In genomic region chr3L:16709673-16710257, dm6 we compare ENCODE assay signal across 5 fruit fly cellular contexts.
TF ChIP-seq lines count a peak whose summit lies in the region.

No protein-coding gene starts in this region.

- no peak for TF ChIP-seq CTCF in whole organism, embryonic (GFP tag; optimal IDR thresholded peaks at IDR 0.05; lab: Kevin White, UChicago)

TF ChIP-seq in whole organism, adult, 20 proteins besides CTCF, POLR2A, EP300 and RAD21:
- TF ChIP-seq CG5204 (GFP tag; optimal IDR thresholded peaks at IDR 0.05; lab: Kevin White, UChicago) (no peak), Mnt (GFP tag; optimal IDR thresholded peaks at IDR 0.05; lab: Kevin White, UChicago) (no peak), cnc (optimal IDR thresholded peaks at IDR 0.05; lab: Kevin White, UChicago) (no peak), CG1620 (GFP tag; optimal IDR thresholded peaks at IDR 0.05; lab: Kevin White, UChicago) (no peak), kay (GFP tag; lab: Kevin White, UChicago; ENCODE audit: borderline replicate concordance) (peak; percentile 92), ovo (GFP tag; optimal IDR thresholded peaks at IDR 0.05; lab: Kevin White, UChicago) (no peak), CG7101 (tag; optimal IDR thresholded peaks at IDR 0.05; lab: Kevin White, UChicago) (no peak), cic (GFP tag; optimal IDR thresholded peaks at IDR 0.05; lab: Kevin White, UChicago) (no peak), CG12768 (GFP tag; optimal IDR thresholded peaks at IDR 0.05; lab: Kevin White, UChicago) (no peak), CG14711 (tag; optimal IDR thresholded peaks at IDR 0.05; lab: Kevin White, UChicago) (peak; percentile 5), Clk (GFP tag; optimal IDR thresholded peaks at IDR 0.05; lab: Kevin White, UChicago) (no peak), CG7045 (GFP tag; optimal IDR thresholded peaks at IDR 0.05; lab: Kevin White, UChicago) (no peak), CG11617 (GFP tag; optimal IDR thresholded peaks at IDR 0.05; lab: Kevin White, UChicago) (no peak)

TF ChIP-seq in whole organism, embryonic, 481 proteins besides CTCF, POLR2A, EP300 and RAD21 (continues in another document):
- no peak for TF ChIP-seq Med (GFP tag; lab: Kevin White, UChicago)
- TF ChIP-seq CG4360 (GFP tag; IDR thresholded peaks at IDR 0.05; lab: Robert Waterston, UW): peak; percentile 50; the same call in 1 of the 2 replicates
- TF ChIP-seq Doc3 (GFP tag; IDR thresholded peaks at IDR 0.05; lab: Robert Waterston, UW; ENCODE audit: partially characterized antibody): 0 out of 3 replicates have a peak, but pooled peaks have one; percentile 11
- TF ChIP-seq Gug (GFP tag; IDR thresholded peaks at IDR 0.05; lab: Robert Waterston, UW): no peak
- TF ChIP-seq CG18619 (GFP tag; optimal IDR thresholded peaks at IDR 0.05; lab: Kevin White, UChicago): no peak
- no peak for TF ChIP-seq luna (GFP tag; optimal IDR thresholded peaks at IDR 0.05; lab: Kevin White, UChicago)
- TF ChIP-seq CG11247 (GFP tag; IDR thresholded peaks at IDR 0.05; lab: Robert Waterston, UW): no peak
- TF ChIP-seq CG12391 (tag; optimal IDR thresholded peaks at IDR 0.05; lab: Kevin White, UChicago): no peak
- TF ChIP-seq CG33557 (GFP tag; optimal IDR thresholded peaks at IDR 0.05; lab: Kevin White, UChicago): no peak
- no peak for TF ChIP-seq crc (GFP tag; optimal IDR thresholded peaks at IDR 0.05; lab: Kevin White, UChicago)
- TF ChIP-seq Side (GFP tag; optimal IDR thresholded peaks at IDR 0.05; lab: Kevin White, UChicago): no peak
- peak; percentile 7 for TF ChIP-seq gem (tag; optimal IDR thresholded peaks at IDR 0.05; lab: Kevin White, UChicago)
- TF ChIP-seq ham (GFP tag; IDR thresholded peaks at IDR 0.05; lab: Robert Waterston, UW): no peak
- TF ChIP-seq slbo (GFP tag; IDR thresholded peaks at IDR 0.05; lab: Robert Waterston, UW): peak; percentile 28; the same call in 1 of the 2 replicates
- TF ChIP-seq Oli (tag; optimal IDR thresholded peaks at IDR 0.05; lab: Kevin White, UChicago): no peak
- no peak for TF ChIP-seq dan (GFP tag; IDR thresholded peaks at IDR 0.05; lab: Robert Waterston, UW)
- TF ChIP-seq mirr (GFP tag; optimal IDR thresholded peaks at IDR 0.05; lab: Kevin White, UChicago): no peak
- TF ChIP-seq CG16815 (GFP tag; optimal IDR thresholded peaks at IDR 0.05; lab: Kevin White, UChicago): no peak
- no peak for TF ChIP-seq fd102C (GFP tag; optimal IDR thresholded peaks at IDR 0.05; lab: Kevin White, UChicago)
- TF ChIP-seq zen (tag; optimal IDR thresholded peaks at IDR 0.05; lab: Kevin White, UChicago): no peak
- TF ChIP-seq esg (GFP tag; conservative IDR thresholded peaks at IDR 0.05; lab: Robert Waterston, UW): no peak

TF ChIP-seq in whole organism, prepupa, 60 proteins besides CTCF, POLR2A, EP300 and RAD21 (continues in another document):
- TF ChIP-seq OdsH (GFP tag; optimal IDR thresholded peaks at IDR 0.05; lab: Kevin White, UChicago) (no peak), Eip78C (GFP tag; lab: Kevin White, UChicago) (peak; percentile 83), acj6 (GFP tag; optimal IDR thresholded peaks at IDR 0.05; lab: Kevin White, UChicago) (peak; percentile 13), fd85E (GFP tag; optimal IDR thresholded peaks at IDR 0.05; lab: Kevin White, UChicago) (no peak), Eip93F (GFP tag; optimal IDR thresholded peaks at IDR 0.05; lab: Kevin White, UChicago) (peak; percentile 1), CG6808 (GFP tag; optimal IDR thresholded peaks at IDR 0.05; lab: Kevin White, UChicago) (no peak), Sox15 (GFP tag; optimal IDR thresholded peaks at IDR 0.05; lab: Kevin White, UChicago) (no peak), Lpt (GFP tag; optimal IDR thresholded peaks at IDR 0.05; lab: Kevin White, UChicago) (no peak), Sox102F (GFP tag; optimal IDR thresholded peaks at IDR 0.05; lab: Kevin White, UChicago) (no peak), CG6854 (GFP tag; optimal IDR thresholded peaks at IDR 0.05; lab: Kevin White, UChicago) (peak; percentile 82), dac (GFP tag; optimal IDR thresholded peaks at IDR 0.05; lab: Kevin White, UChicago) (no peak), pdm3 (GFP tag; optimal IDR thresholded peaks at IDR 0.05; lab: Kevin White, UChicago) (no peak), CG8119 (GFP tag; IDR thresholded peaks at IDR 0.05; lab: Robert Waterston, UW) (peak; percentile 25; the same call in 2 of the 3 replicates), CG10669 (GFP tag; optimal IDR thresholded peaks at IDR 0.05; lab: Kevin White, UChicago) (no peak), CG8319 (GFP tag; optimal IDR thresholded peaks at IDR 0.05; lab: Kevin White, UChicago) (no peak), vri (GFP tag; optimal IDR thresholded peaks at IDR 0.05; lab: Kevin White, UChicago) (no peak), Met (GFP tag; optimal IDR thresholded peaks at IDR 0.05; lab: Kevin White, UChicago) (no peak), CG7368 (GFP tag; optimal IDR thresholded peaks at IDR 0.05; lab: Kevin White, UChicago) (no peak), CG4318 (GFP tag; optimal IDR thresholded peaks at IDR 0.05; lab: Kevin White, UChicago) (no peak), CG8632 (GFP tag; optimal IDR thresholded peaks at IDR 0.05; lab: Kevin White, UChicago) (peak; percentile 18), CG3919 (GFP tag; optimal IDR thresholded peaks at IDR 0.05; lab: Kevin White, UChicago) (no peak), CG11902 (GFP tag; optimal IDR thresholded peaks at IDR 0.05; lab: Kevin White, UChicago) (no peak)

TF ChIP-seq in whole organism, pupa, 21 proteins besides CTCF, POLR2A, EP300 and RAD21:
- TF ChIP-seq CG13204 (GFP tag; optimal IDR thresholded peaks at IDR 0.05; lab: Kevin White, UChicago): no peak
- TF ChIP-seq Pif1A (GFP tag; optimal IDR thresholded peaks at IDR 0.05; lab: Kevin White, UChicago): no peak
- no peak for TF ChIP-seq CG8159 (tag; optimal IDR thresholded peaks at IDR 0.05; lab: Kevin White, UChicago)
- TF ChIP-seq Snoo (tag; optimal IDR thresholded peaks at IDR 0.05; lab: Kevin White, UChicago): no peak
- TF ChIP-seq Pif1B (GFP tag; optimal IDR thresholded peaks at IDR 0.05; lab: Kevin White, UChicago): peak; percentile 24
- peak; percentile 71 for TF ChIP-seq EcR (GFP tag; optimal IDR thresholded peaks at IDR 0.05; lab: Kevin White, UChicago)
- no peak for TF ChIP-seq CG17806 (tag; optimal IDR thresholded peaks at IDR 0.05; lab: Kevin White, UChicago)
- peak; percentile 4; the same call in 1 of the 2 replicates for TF ChIP-seq Ets98B (GFP tag; IDR thresholded peaks at IDR 0.05; lab: Robert Waterston, UW)
- TF ChIP-seq rn (GFP tag; IDR thresholded peaks at IDR 0.05; lab: Robert Waterston, UW): 0 out of 2 replicates have a peak, but pooled peaks have one; percentile 12

TF ChIP-seq in whole organism, wandering third instar larva, 38 proteins besides CTCF, POLR2A, EP300 and RAD21:
- TF ChIP-seq usp (GFP tag; optimal IDR thresholded peaks at IDR 0.05; lab: Kevin White, UChicago) (no peak), lola (GFP tag; optimal IDR thresholded peaks at IDR 0.05; lab: Kevin White, UChicago) (no peak), jim (GFP tag; optimal IDR thresholded peaks at IDR 0.05; lab: Kevin White, UChicago) (peak; percentile 40), Myc (optimal IDR thresholded peaks at IDR 0.05; lab: Kevin White, UChicago) (no peak), dl (GFP tag; optimal IDR thresholded peaks at IDR 0.05; lab: Kevin White, UChicago; ENCODE audit: insufficient read depth in 1 of 2, partially characterized antibody in 2 of 2) (no peak), HLH106 (tag; optimal IDR thresholded peaks at IDR 0.05; lab: Kevin White, UChicago) (peak; percentile 43), OdsH (GFP tag; optimal IDR thresholded peaks at IDR 0.05; lab: Kevin White, UChicago) (peak; percentile 1), Hr78 (GFP tag; optimal IDR thresholded peaks at IDR 0.05; lab: Kevin White, UChicago) (no peak), Jra (GFP tag; optimal IDR thresholded peaks at IDR 0.05; lab: Kevin White, UChicago) (no peak), Hr83 (GFP tag; optimal IDR thresholded peaks at IDR 0.05; lab: Kevin White, UChicago; ENCODE audit: poor library complexity, severe bottlenecking) (no peak), woc (GFP tag; optimal IDR thresholded peaks at IDR 0.05; lab: Kevin White, UChicago) (peak; percentile 16), tai (GFP tag; optimal IDR thresholded peaks at IDR 0.05; lab: Kevin White, UChicago) (no peak), rgr (GFP tag; optimal IDR thresholded peaks at IDR 0.05; lab: Kevin White, UChicago) (peak; percentile 22), foxo (GFP tag; optimal IDR thresholded peaks at IDR 0.05; lab: Kevin White, UChicago) (no peak), sage (GFP tag; optimal IDR thresholded peaks at IDR 0.05; lab: Kevin White, UChicago) (peak; percentile 13), Mio (GFP tag; optimal IDR thresholded peaks at IDR 0.05; lab: Kevin White, UChicago) (no peak), Rel (GFP tag; optimal IDR thresholded peaks at IDR 0.05; lab: Kevin White, UChicago) (no peak), Rel (tag; optimal IDR thresholded peaks at IDR 0.05; lab: Kevin White, UChicago) (no peak), Hnf4 (GFP tag; optimal IDR thresholded peaks at IDR 0.05; lab: Kevin White, UChicago) (peak; percentile 48), brk (GFP tag; optimal IDR thresholded peaks at IDR 0.05; lab: Kevin White, UChicago) (peak; percentile 10)
TF ChIP-seq in whole organism, wandering third instar larva: peak in this region for 8.
